Worm (Caenorhabditis elegans): ENCODE data around the gene gly-14.

Gene gly-14

DNA sequence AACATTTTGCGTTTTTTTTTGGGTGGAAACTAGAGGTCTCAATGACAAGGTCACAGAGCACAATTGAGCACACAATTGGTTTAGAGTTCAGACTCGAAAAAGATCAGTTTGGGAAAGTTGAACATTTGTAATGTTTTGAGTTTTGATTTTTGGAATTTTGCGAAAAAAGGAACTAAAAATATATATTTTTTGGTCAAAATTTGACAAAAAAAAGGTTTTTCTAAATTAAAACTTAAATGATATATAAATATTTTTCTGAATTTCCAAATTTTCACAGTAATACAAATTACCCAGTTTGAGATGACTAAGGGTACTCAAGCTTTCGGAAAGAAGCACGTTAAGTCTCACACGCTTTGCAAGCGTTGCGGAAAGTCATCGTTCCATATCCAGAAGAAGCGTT, 35.3 kb upstream of the gly-14 start, which contains the start of gene rpl-37:
rpl-37 (plus strand) TSS at position 301 of the 400 bp plus-strand sequence.
- TF ChIP-seq cog-1 (tag; optimal IDR thresholded peaks at IDR 0.05) (no peak), tab-1 (GFP tag; IDR thresholded peaks at IDR 0.05) (no peak), ztf-29 (GFP tag; IDR thresholded peaks at IDR 0.05) (no peak), ref-1 (GFP tag; conservative IDR thresholded peaks at IDR 0.05) (no peak), med-1 (GFP tag; optimal IDR thresholded peaks at IDR 0.05; ENCODE audit: insufficient read depth) (no peak), T22C8.4 (GFP tag; IDR thresholded peaks at IDR 0.05) (no peak), ztf-23 (GFP tag; IDR thresholded peaks at IDR 0.05) (no peak), flt-1 (GFP tag; IDR thresholded peaks at IDR 0.05) (no peak), klf-2 (GFP tag; conservative IDR thresholded peaks at IDR 0.05) (no peak)

DNA sequence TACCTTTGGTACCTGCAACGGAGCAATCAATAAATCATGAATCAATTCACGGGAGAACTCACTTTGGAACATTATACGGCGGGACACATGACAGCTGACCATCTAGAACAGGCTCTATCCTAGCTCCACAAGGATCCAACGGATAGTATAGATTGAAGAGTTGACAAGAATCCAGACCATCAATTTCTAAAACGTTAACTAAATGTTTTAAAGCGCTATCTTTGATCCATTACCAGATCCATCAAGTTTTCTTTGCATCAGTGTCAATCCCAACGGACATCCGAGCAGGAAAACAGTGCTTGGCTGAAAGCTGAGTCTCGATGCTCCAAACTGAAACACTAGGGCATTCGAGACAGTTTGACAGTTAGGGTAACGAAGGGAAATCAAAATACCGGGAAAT, 30.3 kb upstream of the gly-14 start:
- no peak for TF ChIP-seq cog-1 (tag; optimal IDR thresholded peaks at IDR 0.05)
- no peak for TF ChIP-seq ref-1 (GFP tag; conservative IDR thresholded peaks at IDR 0.05)
- no peak for TF ChIP-seq flt-1 (GFP tag; IDR thresholded peaks at IDR 0.05)
- no peak for TF ChIP-seq T22C8.4 (GFP tag; IDR thresholded peaks at IDR 0.05)
- TF ChIP-seq klf-2 (GFP tag; conservative IDR thresholded peaks at IDR 0.05) = no peak
- no peak for TF ChIP-seq ztf-29 (GFP tag; IDR thresholded peaks at IDR 0.05)

DNA sequence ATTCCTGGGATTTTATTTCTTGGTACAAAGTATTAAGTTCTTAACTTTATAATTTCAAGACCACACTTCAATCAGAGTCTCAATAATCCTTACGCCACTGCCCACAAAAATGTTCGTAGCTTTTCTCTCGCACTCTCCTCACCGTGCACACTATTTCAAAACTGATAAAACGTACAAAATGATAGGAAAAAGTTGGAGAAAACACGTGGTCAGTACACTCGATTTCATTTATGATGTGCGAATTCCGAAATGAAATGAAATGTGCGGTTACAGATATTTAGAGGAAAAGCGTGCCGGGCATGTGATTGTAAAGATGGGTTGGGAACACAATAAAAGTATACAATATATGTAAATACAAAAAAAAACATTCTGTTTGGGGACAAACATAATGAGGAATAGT, 27.4 kb upstream of the gly-14 start:
- TF ChIP-seq med-1 (GFP tag; optimal IDR thresholded peaks at IDR 0.05; ENCODE audit: insufficient read depth) (no peak), tab-1 (GFP tag; IDR thresholded peaks at IDR 0.05) (no peak), flt-1 (GFP tag; IDR thresholded peaks at IDR 0.05) (no peak), ref-1 (GFP tag; conservative IDR thresholded peaks at IDR 0.05) (no peak), T22C8.4 (GFP tag; IDR thresholded peaks at IDR 0.05) (no peak), klf-2 (GFP tag; conservative IDR thresholded peaks at IDR 0.05) (no peak), ztf-23 (GFP tag; IDR thresholded peaks at IDR 0.05) (no peak)

DNA sequence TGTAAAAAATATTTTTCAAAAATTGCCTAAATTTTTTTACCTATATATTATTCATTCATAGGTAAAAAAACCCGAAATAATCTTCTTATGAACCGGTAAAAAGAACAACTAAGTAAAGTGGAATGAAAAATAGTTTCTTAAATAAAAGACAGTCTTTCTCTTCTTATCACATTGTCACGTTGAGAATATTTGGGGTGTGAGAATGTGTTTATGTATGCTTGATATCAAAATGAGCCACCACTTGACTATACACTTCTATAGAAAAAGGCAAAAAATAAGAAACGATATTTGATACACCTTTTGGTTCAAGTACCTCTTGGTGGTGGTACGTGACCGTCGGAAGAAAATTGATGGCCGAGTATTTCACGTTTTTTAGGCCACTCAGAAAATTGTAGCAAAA, 26.5 kb upstream of the gly-14 start, which contains the start of gene hmit-1.3:
hmit-1.3 (minus strand) TSS at position 103 of the 400 bp plus-strand sequence.
- TF ChIP-seq klf-2 (GFP tag; conservative IDR thresholded peaks at IDR 0.05) = no peak
- TF ChIP-seq ztf-23 (GFP tag; IDR thresholded peaks at IDR 0.05) = no peak
- no peak for TF ChIP-seq T22C8.4 (GFP tag; IDR thresholded peaks at IDR 0.05)
- no peak for TF ChIP-seq ref-1 (GFP tag; conservative IDR thresholded peaks at IDR 0.05)
- no peak for TF ChIP-seq flt-1 (GFP tag; IDR thresholded peaks at IDR 0.05)
- no peak for TF ChIP-seq tab-1 (GFP tag; IDR thresholded peaks at IDR 0.05)
- TF ChIP-seq cog-1 (tag; optimal IDR thresholded peaks at IDR 0.05) = no peak
- TF ChIP-seq med-1 (GFP tag; optimal IDR thresholded peaks at IDR 0.05; ENCODE audit: insufficient read depth) = no peak
- TF ChIP-seq ztf-29 (GFP tag; IDR thresholded peaks at IDR 0.05) = no peak

DNA sequence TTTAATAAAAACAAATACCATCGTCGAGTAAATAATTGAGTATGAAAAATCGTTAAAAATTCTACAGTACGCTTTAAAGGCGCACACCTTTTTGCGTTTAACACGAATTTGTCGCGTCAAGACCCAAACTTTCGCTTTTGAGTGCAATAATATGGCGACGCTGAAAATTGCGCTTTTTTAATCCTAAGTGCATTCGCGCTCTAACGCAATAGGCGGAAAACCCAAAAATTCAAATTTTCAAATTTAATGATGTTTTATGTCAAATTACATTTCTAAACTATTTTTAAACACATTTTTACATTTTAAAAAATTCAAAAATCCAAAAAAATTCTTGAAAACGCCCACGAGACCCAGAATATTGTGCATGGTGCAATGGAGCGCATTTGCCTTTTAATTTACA, 18.8 kb upstream of the gly-14 start:
- TF ChIP-seq klf-2 (GFP tag; conservative IDR thresholded peaks at IDR 0.05) (no peak), ztf-29 (GFP tag; IDR thresholded peaks at IDR 0.05) (no peak), ref-1 (GFP tag; conservative IDR thresholded peaks at IDR 0.05) (no peak), tab-1 (GFP tag; IDR thresholded peaks at IDR 0.05) (no peak), flt-1 (GFP tag; IDR thresholded peaks at IDR 0.05) (no peak), ztf-23 (GFP tag; IDR thresholded peaks at IDR 0.05) (no peak), med-1 (GFP tag; optimal IDR thresholded peaks at IDR 0.05; ENCODE audit: insufficient read depth) (no peak), cog-1 (tag; optimal IDR thresholded peaks at IDR 0.05) (no peak), T22C8.4 (GFP tag; IDR thresholded peaks at IDR 0.05) (no peak)

DNA sequence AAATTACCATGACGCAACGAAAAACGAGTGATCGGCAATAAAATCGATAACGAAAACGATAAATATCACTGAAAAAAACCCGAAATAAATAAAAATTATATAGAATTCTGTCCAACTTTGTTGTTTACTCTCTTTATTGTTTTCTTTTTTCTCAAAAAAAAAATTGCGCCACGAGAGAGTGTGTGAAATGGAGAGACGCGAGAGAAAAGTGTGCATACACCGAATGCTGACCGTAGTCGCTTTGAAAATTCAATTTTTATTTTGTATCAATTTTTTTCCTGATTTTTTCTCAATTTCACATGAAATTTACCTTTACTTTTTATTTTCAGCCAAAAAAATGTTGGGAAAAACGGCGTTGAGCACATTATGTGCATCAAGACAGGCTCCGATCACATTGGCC, 16.9 kb upstream of the gly-14 start, which contains the start of the genes M01F1.4 and mrpl-35:
M01F1.4 (minus strand) TSS at position 126 of the 400 bp plus-strand sequence.
mrpl-35 (plus strand) TSS at position 330 of the 400 bp plus-strand sequence.
- TF ChIP-seq ztf-23 (GFP tag; IDR thresholded peaks at IDR 0.05) (no peak), med-1 (GFP tag; optimal IDR thresholded peaks at IDR 0.05; ENCODE audit: insufficient read depth) (no peak), klf-2 (GFP tag; conservative IDR thresholded peaks at IDR 0.05) (no peak), flt-1 (GFP tag; IDR thresholded peaks at IDR 0.05) (no peak), ref-1 (GFP tag; conservative IDR thresholded peaks at IDR 0.05) (no peak), cog-1 (tag; optimal IDR thresholded peaks at IDR 0.05) (no peak), tab-1 (GFP tag; IDR thresholded peaks at IDR 0.05) (no peak), ztf-29 (GFP tag; IDR thresholded peaks at IDR 0.05) (no peak), T22C8.4 (GFP tag; IDR thresholded peaks at IDR 0.05) (no peak)

DNA sequence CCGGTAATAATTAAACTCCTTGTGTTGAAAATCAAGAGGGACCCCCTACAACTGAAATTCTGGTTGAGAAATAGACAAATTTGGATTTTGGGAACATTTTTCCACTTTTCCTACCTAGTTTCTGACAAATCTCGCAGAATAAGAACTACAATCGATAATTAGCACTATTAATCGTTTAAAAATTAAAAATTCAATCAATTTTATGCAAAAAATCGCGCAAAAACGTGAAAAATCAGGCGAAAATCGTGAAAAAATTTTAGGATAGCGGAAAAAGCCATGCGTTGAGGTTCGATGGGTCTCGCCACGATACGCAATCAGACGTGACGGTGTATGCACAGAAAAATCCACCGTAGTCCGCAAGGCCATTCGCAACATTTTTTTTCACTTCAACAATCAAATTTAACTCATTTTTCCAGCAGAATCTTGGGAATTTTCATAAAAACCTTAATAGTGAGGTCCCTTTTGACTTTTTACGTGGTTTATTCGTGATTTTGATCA, 12.1 kb upstream of the gly-14 start, which contains the start of gene lias-1:
lias-1 (minus strand) TSS at position 51 of the 498 bp plus-strand sequence.
- TF ChIP-seq ztf-23 (GFP tag; IDR thresholded peaks at IDR 0.05) (peak; percentile 72), cog-1 (tag; optimal IDR thresholded peaks at IDR 0.05) (peak; percentile 12), klf-2 (GFP tag; conservative IDR thresholded peaks at IDR 0.05) (no peak)

DNA sequence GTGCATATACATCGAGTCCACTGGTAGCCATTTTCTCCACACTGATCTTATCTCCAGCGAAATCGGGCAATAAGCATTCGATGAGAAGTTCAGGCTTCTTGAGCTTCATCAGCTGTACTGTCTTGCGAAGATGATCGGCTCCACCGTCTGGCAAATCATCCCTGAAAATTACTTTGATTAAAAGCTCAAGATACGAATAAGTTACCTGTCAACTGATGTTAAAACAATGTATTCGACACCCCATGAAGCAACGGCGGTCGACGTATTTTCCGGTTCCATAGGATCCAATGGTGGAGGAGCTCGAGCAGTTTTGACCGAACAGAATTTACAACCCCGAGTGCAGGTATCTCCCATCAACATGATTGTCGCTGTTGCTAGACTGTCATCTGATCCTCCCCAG, 11.2 kb upstream of the gly-14 start:
- no peak for TF ChIP-seq cog-1 (tag; optimal IDR thresholded peaks at IDR 0.05)

DNA sequence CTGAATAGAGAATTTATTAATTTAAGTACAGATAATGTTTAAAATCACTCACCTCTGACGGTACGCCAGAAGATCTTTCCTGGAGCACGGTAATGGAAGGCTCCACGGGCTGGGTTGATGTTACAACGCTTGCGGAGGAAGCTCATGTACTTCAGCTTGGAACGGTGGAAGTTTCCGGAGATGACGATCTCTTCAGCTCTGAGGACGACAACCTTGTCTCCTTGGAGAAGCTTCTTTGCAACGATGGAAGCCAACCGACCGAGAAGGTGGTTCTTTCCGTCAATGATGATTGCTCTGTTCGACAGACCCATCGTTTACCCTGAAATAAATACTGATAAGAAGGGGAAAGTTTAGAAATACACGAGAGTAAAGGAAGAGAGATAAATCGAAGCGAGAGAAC, 10.2 kb upstream of the gly-14 start, which contains the start of gene rpl-16:
rpl-16 (minus strand) TSS at position 319 of the 400 bp plus-strand sequence.
- TF ChIP-seq tab-1 (GFP tag; IDR thresholded peaks at IDR 0.05) = no peak

DNA sequence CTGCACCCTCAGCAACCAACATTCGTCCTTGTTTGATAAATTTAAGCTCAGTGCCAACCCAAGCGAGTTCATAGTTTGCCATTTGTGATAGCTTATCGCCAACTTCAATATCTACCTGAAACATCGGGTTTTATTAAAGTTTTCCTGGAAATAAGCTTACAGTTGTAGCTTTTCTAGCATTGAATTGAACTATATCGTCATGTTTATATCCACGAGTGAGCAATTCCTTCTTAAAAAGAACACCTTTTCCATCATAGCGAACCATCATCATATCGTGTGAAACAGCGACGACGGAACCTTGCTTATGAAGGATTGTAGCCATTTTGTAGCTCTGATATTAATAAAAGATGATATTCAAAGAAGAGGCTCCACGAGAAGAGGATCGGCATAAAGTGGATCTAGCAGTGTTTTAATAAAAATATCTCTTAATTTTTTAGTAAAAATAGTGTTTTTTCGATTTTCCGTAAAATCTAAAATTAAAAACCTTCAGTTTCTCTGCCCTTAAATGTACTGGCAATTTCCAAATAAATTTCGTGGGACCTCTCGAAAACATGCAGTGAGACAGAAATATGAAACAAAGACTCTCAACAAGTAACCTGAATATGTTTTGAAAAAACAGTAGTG, 9.3 kb upstream of the gly-14 start, which contains the start of gene M01F1.8:
M01F1.8 (minus strand) TSS at position 335 of the 624 bp plus-strand sequence.
- no peak for TF ChIP-seq T22C8.4 (GFP tag; IDR thresholded peaks at IDR 0.05)

DNA sequence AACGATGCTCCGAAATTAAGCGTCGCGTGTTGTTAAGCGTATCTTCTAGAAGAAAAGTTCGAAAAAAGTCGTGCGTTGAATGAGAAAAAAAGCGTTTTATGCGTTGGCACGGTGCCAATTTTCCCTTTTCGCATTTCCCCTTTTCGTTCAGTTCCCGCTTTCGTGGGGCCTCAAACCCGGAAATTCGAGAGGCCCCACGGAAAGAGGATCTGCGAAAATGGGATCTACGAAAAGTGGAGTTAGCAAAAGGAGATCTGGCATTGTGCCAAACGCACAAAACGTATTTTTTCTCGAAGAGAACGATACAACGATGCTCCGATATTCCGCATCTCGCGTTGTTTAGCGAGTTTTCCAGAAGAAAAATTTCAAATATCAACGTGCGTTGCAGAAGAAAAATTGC, 6.8 kb upstream of the gly-14 start:
- TF ChIP-seq ztf-23 (GFP tag; IDR thresholded peaks at IDR 0.05) (peak; percentile 97), T22C8.4 (GFP tag; IDR thresholded peaks at IDR 0.05) (peak; percentile 93), tab-1 (GFP tag; IDR thresholded peaks at IDR 0.05) (peak; percentile 91), ztf-29 (GFP tag; IDR thresholded peaks at IDR 0.05) (peak; percentile 89), med-1 (GFP tag; optimal IDR thresholded peaks at IDR 0.05; ENCODE audit: insufficient read depth) (no peak), cog-1 (tag; optimal IDR thresholded peaks at IDR 0.05) (peak; percentile 97), flt-1 (GFP tag; IDR thresholded peaks at IDR 0.05) (peak; percentile 97), klf-2 (GFP tag; conservative IDR thresholded peaks at IDR 0.05) (peak; percentile 99), ref-1 (GFP tag; conservative IDR thresholded peaks at IDR 0.05) (peak; percentile 94)

Data from whole organism, midembryonic.